Fruit fly (Drosophila melanogaster): ENCODE measurements around the gene Ack.

- no peak for TF ChIP-seq CG8632 (GFP tag; optimal IDR thresholded peaks at IDR 0.05)
- TF ChIP-seq CG8319 (GFP tag; optimal IDR thresholded peaks at IDR 0.05), result no peak
Observed at dm6 chr3L:4141167-4141566, 33.2 kb downstream of the Ack start, which contains the start of gene Akh.
